Fruit fly (Drosophila melanogaster) whole organism, embryonic: ENCODE results near the gene cnc.

Source experiments
- ATbp ChIP-seq: fragments of 200-800 bp; sonication (Bioruptor generic); optimal IDR thresholded peaks from 2 replicates; lab custom pipeline; 2017; ENCODE audit warnings: missing biosample characterization, mild to moderate bottlenecking, missing genetic modification characterization, missing genetic modification reagents
- Abd-B ChIP-seq: fragments of 200-800 bp; sonication (Bioruptor generic); optimal IDR thresholded peaks from 2 replicates; lab custom pipeline; 2018; ENCODE audit warnings: missing biosample characterization, mild to moderate bottlenecking, missing genetic modification characterization, moderate library complexity
- Aef1 ChIP-seq: fragments of 200-800 bp; sonication (Bioruptor generic); IDR thresholded peaks from 3 replicates; pipeline ENCODE4 v1.3.6; 2022; ENCODE audit warnings: missing biosample characterization, missing genetic modification characterization
- Atf6 ChIP-seq: fragments of 200-800 bp; sonication (Bioruptor generic); IDR thresholded peaks from 2 replicates; pipeline ENCODE4 v1.3.6; 2022; ENCODE audit warnings: missing biosample characterization, missing genetic modification characterization
- CG1024 ChIP-seq: fragments of 200-800 bp; sonication (Bioruptor generic); IDR thresholded peaks from 2 replicates; pipeline ENCODE4 v1.3.6; 2022; ENCODE audit warnings: missing biosample characterization, missing genetic modification characterization
- CG11085 ChIP-seq: fragments of 200-800 bp; sonication (Bioruptor generic); IDR thresholded peaks from 2 replicates; pipeline ENCODE4 v1.3.6; 2022; ENCODE audit warnings: missing biosample characterization, missing genetic modification characterization
- CG11093 ChIP-seq: fragments of 200-800 bp; sonication (Bioruptor generic); IDR thresholded peaks from 3 replicates; pipeline ENCODE4 v1.3.6; 2022; ENCODE audit warnings: missing biosample characterization, missing genetic modification characterization
- CG1233 ChIP-seq: fragments of 200-800 bp; sonication (Bioruptor generic); optimal IDR thresholded peaks from 4 replicates; lab custom pipeline; 2018; ENCODE audit warnings: missing biosample characterization, mild to moderate bottlenecking, missing genetic modification characterization
- CG13287 ChIP-seq: fragments of 200-800 bp; sonication (Bioruptor generic); IDR thresholded peaks from 2 replicates; pipeline ENCODE4 v1.3.6; 2022; ENCODE audit warnings: missing biosample characterization, missing genetic modification characterization; ENCODE audit not compliant: partially characterized antibody
- CG14860 ChIP-seq: fragments of 200-800 bp; sonication (Bioruptor generic); IDR thresholded peaks from 3 replicates; pipeline ENCODE4 v1.3.6; 2022; ENCODE audit warnings: missing biosample characterization, missing genetic modification characterization; ENCODE audit not compliant: partially characterized antibody
- CG14965 ChIP-seq: fragments of 200-800 bp; sonication (Bioruptor generic); optimal IDR thresholded peaks from 2 replicates; lab custom pipeline; 2016; ENCODE audit warnings: missing biosample characterization, missing genetic modification characterization, borderline replicate concordance
- CG15269 ChIP-seq: fragments of 200-800 bp; sonication (Bioruptor generic); optimal IDR thresholded peaks from 2 replicates; lab custom pipeline; 2018; ENCODE audit warnings: missing biosample characterization, mild to moderate bottlenecking, missing genetic modification characterization, moderate library complexity
- CG16813 ChIP-seq: fragments of 200-800 bp; sonication (Bioruptor generic); IDR thresholded peaks from 3 replicates; pipeline ENCODE4 v1.3.6; 2022; ENCODE audit warnings: missing biosample characterization, missing genetic modification characterization; ENCODE audit not compliant: partially characterized antibody
- CG2116 ChIP-seq: fragments of 200-800 bp; sonication (Bioruptor generic); optimal IDR thresholded peaks from 3 replicates; lab custom pipeline; 2018; ENCODE audit warnings: missing biosample characterization, mild to moderate bottlenecking, missing genetic modification characterization
- CG2712 ChIP-seq: fragments of 200-800 bp; optimal IDR thresholded peaks from 3 replicates; lab custom pipeline; 2019; ENCODE audit warnings: missing biosample characterization, mild to moderate bottlenecking, missing genetic modification characterization, moderate library complexity
- CG2875 ChIP-seq: fragments of 200-800 bp; sonication (Bioruptor generic); optimal IDR thresholded peaks from 2 replicates; lab custom pipeline; 2017; ENCODE audit warnings: missing biosample characterization, mild to moderate bottlenecking, missing genetic modification characterization, missing genetic modification reagents
- CG30403 ChIP-seq: fragments of 200-800 bp; sonication (Bioruptor generic); optimal IDR thresholded peaks from 3 replicates; lab custom pipeline; 2016; ENCODE audit warnings: missing biosample characterization, missing genetic modification characterization
- CG32767 ChIP-seq: fragments of 200-800 bp; sonication (Bioruptor generic); IDR thresholded peaks from 2 replicates; pipeline ENCODE4 v1.3.6; 2022; ENCODE audit warnings: missing biosample characterization, missing genetic modification characterization
- CG4282 ChIP-seq: fragments of 200-800 bp; sonication (Bioruptor generic); optimal IDR thresholded peaks from 2 replicates; lab custom pipeline; 2016; ENCODE audit warnings: missing biosample characterization, missing genetic modification characterization
- CG4328 ChIP-seq: fragments of 200-800 bp; sonication (Bioruptor generic); optimal IDR thresholded peaks from 3 replicates; lab custom pipeline; 2017; ENCODE audit warnings: missing biosample characterization, missing genetic modification reagents, missing genetic modification characterization
- CG6791 ChIP-seq: fragments of 200-800 bp; sonication (Bioruptor generic); IDR thresholded peaks from 3 replicates; pipeline ENCODE4 v1.3.6; 2022; ENCODE audit warnings: missing biosample characterization, missing genetic modification characterization; ENCODE audit not compliant: partially characterized antibody
- CG7963 ChIP-seq: fragments of 200-800 bp; sonication (Bioruptor generic); IDR thresholded peaks from 3 replicates; pipeline ENCODE4 v1.3.6; 2022; ENCODE audit warnings: missing biosample characterization, missing genetic modification characterization; ENCODE audit not compliant: partially characterized antibody
- CG9437 ChIP-seq: fragments of 200-800 bp; sonication (Bioruptor generic); optimal IDR thresholded peaks from 2 replicates; lab custom pipeline; 2018; ENCODE audit warnings: missing biosample characterization, mild to moderate bottlenecking, missing genetic modification characterization
- CG9727 ChIP-seq: fragments of 200-800 bp; sonication (Bioruptor generic); optimal IDR thresholded peaks from 3 replicates; lab custom pipeline; 2017; ENCODE audit warnings: missing biosample characterization, mild to moderate bottlenecking, missing genetic modification characterization
- CTCF ChIP-seq: fragments of 200-800 bp; sonication (Bioruptor generic); optimal IDR thresholded peaks from 2 replicates; lab custom pipeline; 2017; ENCODE audit warnings: missing biosample characterization, mild to moderate bottlenecking, missing genetic modification characterization, moderate library complexity
- CoRest ChIP-seq: fragments of 200-800 bp; sonication (Bioruptor generic); optimal IDR thresholded peaks from 3 replicates; lab custom pipeline; 2018; ENCODE audit warnings: missing biosample characterization, mild to moderate bottlenecking, missing genetic modification characterization, moderate library complexity
- Dek ChIP-seq: fragments of 200-800 bp; sonication (Bioruptor generic); optimal IDR thresholded peaks from 3 replicates; lab custom pipeline; 2019; ENCODE audit warnings: missing biosample characterization, mild to moderate bottlenecking, missing genetic modification characterization, moderate library complexity
- ERR ChIP-seq: fragments of 200-800 bp; sonication (Bioruptor generic); optimal IDR thresholded peaks from 2 replicates; lab custom pipeline; 2016; ENCODE audit warnings: missing biosample characterization, missing genetic modification characterization
- Gsc ChIP-seq: fragments of 200-800 bp; sonication (Bioruptor generic); IDR thresholded peaks from 2 replicates; pipeline ENCODE4 v1.3.6; 2022; ENCODE audit warnings: missing biosample characterization, missing genetic modification characterization
- HHEX ChIP-seq: fragments of 200-800 bp; sonication (Bioruptor generic); optimal IDR thresholded peaks from 3 replicates; lab custom pipeline; 2017; ENCODE audit warnings: missing biosample characterization, mild to moderate bottlenecking, missing genetic modification characterization, missing genetic modification reagents
- HLH3B ChIP-seq: fragments of 200-800 bp; sonication (Bioruptor generic); IDR thresholded peaks from 2 replicates; pipeline ENCODE4 v1.3.6; 2022; ENCODE audit warnings: missing biosample characterization, missing genetic modification characterization
- Lim3 ChIP-seq: fragments of 200-800 bp; sonication (Bioruptor generic); IDR thresholded peaks from 2 replicates; pipeline ENCODE4 v1.3.6; 2022; ENCODE audit warnings: missing biosample characterization, missing genetic modification characterization
- MESR4 ChIP-seq: fragments of 200-800 bp; sonication (Bioruptor generic); optimal IDR thresholded peaks from 2 replicates; lab custom pipeline; 2018; ENCODE audit warnings: missing biosample characterization, mild to moderate bottlenecking, missing genetic modification characterization, moderate library complexity
- Neu2 ChIP-seq: fragments of 200-800 bp; sonication (Bioruptor generic); optimal IDR thresholded peaks from 3 replicates; lab custom pipeline; 2016; ENCODE audit warnings: missing biosample characterization, missing genetic modification characterization, borderline replicate concordance
- Stat92E ChIP-seq, 3 experiments: fragments of >200 bp in 2 of 3; fragments of 200-800 bp in 1 of 3; sonication (Bioruptor generic) in 1 of 3; optimal IDR thresholded peaks; 2 replicates each; lab custom pipeline; 2017 to 2019; ENCODE audit warnings: missing biosample characterization in 3 of 3, missing genetic modification characterization in 3 of 3, mild to moderate bottlenecking in 1 of 3, moderate library complexity in 1 of 3
- Xbp1 ChIP-seq: fragments of 200-800 bp; sonication (Bioruptor generic); optimal IDR thresholded peaks from 3 replicates; lab custom pipeline; 2016; ENCODE audit warnings: missing biosample characterization, mild to moderate bottlenecking, missing genetic modification characterization
- ab ChIP-seq: fragments of 200-800 bp; sonication (Bioruptor generic); optimal IDR thresholded peaks from 2 replicates; lab custom pipeline; 2016; ENCODE audit warnings: missing biosample characterization, missing genetic modification characterization
- aop ChIP-seq: fragments of 200-800 bp; sonication (Bioruptor generic); IDR thresholded peaks from 2 replicates; pipeline ENCODE4 v1.3.6; 2022; ENCODE audit warnings: missing biosample characterization, missing genetic modification characterization
- chn ChIP-seq: fragments of 200-800 bp; sonication (Bioruptor generic); optimal IDR thresholded peaks from 2 replicates; lab custom pipeline; 2016; ENCODE audit warnings: missing biosample characterization, missing genetic modification characterization
- gem ChIP-seq: fragments of 200-800 bp; sonication (Bioruptor generic); optimal IDR thresholded peaks from 2 replicates; lab custom pipeline; 2019; ENCODE audit warnings: missing biosample characterization, mild to moderate bottlenecking, missing genetic modification characterization, moderate library complexity
- her ChIP-seq: fragments of 200-800 bp; sonication (Bioruptor generic); optimal IDR thresholded peaks from 2 replicates; lab custom pipeline; 2016; ENCODE audit warnings: missing biosample characterization, missing genetic modification characterization
- insv ChIP-seq, 2 experiments: fragments of 200-800 bp; sonication (Bioruptor generic); optimal IDR thresholded peaks; 3 replicates each; lab custom pipeline; 2016 to 2018; ENCODE audit warnings: missing biosample characterization in 2 of 2, missing genetic modification characterization in 2 of 2
- lab ChIP-seq: fragments of 200-800 bp; sonication (Bioruptor generic); optimal IDR thresholded peaks from 3 replicates; lab custom pipeline; 2017; ENCODE audit warnings: missing biosample characterization, missing genetic modification characterization, mild to moderate bottlenecking, moderate library complexity, missing genetic modification reagents
- mld ChIP-seq: fragments of 200-800 bp; sonication (Bioruptor generic); IDR thresholded peaks from 3 replicates; pipeline ENCODE4 v1.3.6; 2022; ENCODE audit warnings: missing biosample characterization, missing genetic modification characterization; ENCODE audit not compliant: partially characterized antibody
- oc ChIP-seq: fragments of 200-800 bp; sonication (Bioruptor generic); optimal IDR thresholded peaks from 2 replicates; lab custom pipeline; 2018; ENCODE audit warnings: missing biosample characterization, mild to moderate bottlenecking, missing genetic modification characterization, moderate library complexity
- org-1 ChIP-seq: fragments of 200-800 bp; sonication (Bioruptor generic); optimal IDR thresholded peaks from 2 replicates; lab custom pipeline; 2017; ENCODE audit warnings: missing biosample characterization, missing genetic modification characterization
- pan ChIP-seq, 4 experiments: fragments of >200 bp in 3 of 4; fragments of 200-800 bp in 1 of 4; sonication (Bioruptor generic) in 1 of 4; optimal IDR thresholded peaks in 3 of 4; IDR thresholded peaks in 1 of 4; 2 replicates each; pipeline versions ENCODE4 v1.3.6 to Lab custom; 2017 to 2022; ENCODE audit warnings: missing biosample characterization in 2 of 4, missing genetic modification characterization in 2 of 4, mixed read lengths in 1 of 4
- unpg ChIP-seq: fragments of 200-800 bp; sonication (Bioruptor generic); optimal IDR thresholded peaks from 3 replicates; lab custom pipeline; 2018; ENCODE audit warnings: missing biosample characterization, mild to moderate bottlenecking, missing genetic modification characterization, moderate library complexity
- wdn ChIP-seq: fragments of 200-800 bp; sonication (Bioruptor generic); IDR thresholded peaks from 2 replicates; pipeline ENCODE4 v1.3.6; 2022; ENCODE audit warnings: missing biosample characterization, missing genetic modification characterization
- yki ChIP-seq: fragments of >200 bp; optimal IDR thresholded peaks from 3 replicates; lab custom pipeline; 2018

cnc gene

dm6 chr3R:23175376-23175775, 51.1 kb downstream of the cnc start (continued):
- TF ChIP-seq lab: peak; percentile 92
- TF ChIP-seq ab (GFP tag; lab: Kevin White, UChicago): peak; percentile 64
- TF ChIP-seq unpg (GFP tag; lab: Kevin White, UChicago): peak; percentile 96
- TF ChIP-seq HLH3B (GFP tag; lab: Robert Waterston, UW): peak; percentile 94
- TF ChIP-seq CoRest (tag; lab: Kevin White, UChicago): peak; percentile 91
- peak; percentile 96 for TF ChIP-seq gem (tag; lab: Kevin White, UChicago)
- peak; percentile 86 for TF ChIP-seq CG32767 (GFP tag; lab: Robert Waterston, UW)
- no peak for TF ChIP-seq CG16813
- TF ChIP-seq CTCF (GFP tag; lab: Kevin White, UChicago): peak; percentile 34
- TF ChIP-seq Aef1 (GFP tag; lab: Robert Waterston, UW): peak; percentile 86
- no peak for TF ChIP-seq pan (optimal IDR thresholded peaks at IDR 0.05; lab: Kevin White, UChicago)
- TF ChIP-seq pan (GFP tag; optimal IDR thresholded peaks at IDR 0.05 in 1 of 2, IDR thresholded peaks at IDR 0.05 in 1 of 2): peak in 1 of 2 experiments; percentile 93
- TF ChIP-seq CG13287 (GFP tag; lab: Robert Waterston, UW): no peak
- peak; percentile 73 for TF ChIP-seq Gsc (GFP tag; lab: Robert Waterston, UW)
- peak; percentile 90 for TF ChIP-seq CG9727 (GFP tag; lab: Kevin White, UChicago)
- peak; percentile 30 for TF ChIP-seq CG4282 (GFP tag; lab: Kevin White, UChicago)
- TF ChIP-seq Lim3 (GFP tag; lab: Robert Waterston, UW): peak; percentile 73
- TF ChIP-seq CG6791 (GFP tag; lab: Robert Waterston, UW): no peak
- peak; percentile 78 for TF ChIP-seq Dek
- peak; percentile 92 for TF ChIP-seq Xbp1 (GFP tag; lab: Kevin White, UChicago)
- TF ChIP-seq CG2712 (tag; lab: Kevin White, UChicago): peak; percentile 97
- TF ChIP-seq CG2116 (GFP tag; lab: Kevin White, UChicago): peak; percentile 56
- TF ChIP-seq CG30403: peak; percentile 92
- TF ChIP-seq MESR4: peak; percentile 23
- TF ChIP-seq insv (GFP tag; optimal IDR thresholded peaks at IDR 0.05; lab: Kevin White, UChicago): no peak
- TF ChIP-seq CG7963 (GFP tag; lab: Robert Waterston, UW): no peak
- peak; percentile 44 for TF ChIP-seq Neu2 (GFP tag; lab: Kevin White, UChicago)
- TF ChIP-seq mld (GFP tag; lab: Robert Waterston, UW): no peak
- peak; percentile 87 for TF ChIP-seq CG2875 (GFP tag; lab: Kevin White, UChicago)
- TF ChIP-seq yki: no peak
- peak; percentile 31 for TF ChIP-seq CG4328 (GFP tag; lab: Kevin White, UChicago)
- TF ChIP-seq Atf6 (GFP tag; lab: Robert Waterston, UW): peak; percentile 86
- TF ChIP-seq oc (tag; lab: Kevin White, UChicago): peak; percentile 95
- TF ChIP-seq org-1 (GFP tag; lab: Kevin White, UChicago): peak; percentile 81
- peak; percentile 81 for TF ChIP-seq CG9437
- TF ChIP-seq HHEX: peak; percentile 75
- peak; percentile 67 for TF ChIP-seq her (GFP tag; lab: Kevin White, UChicago)
- peak; percentile 60 for TF ChIP-seq CG11085 (GFP tag; lab: Robert Waterston, UW)
- TF ChIP-seq CG15269: peak; percentile 91
- TF ChIP-seq Stat92E (GFP tag; optimal IDR thresholded peaks at IDR 0.05; lab: Kevin White, UChicago): peak in 1 of 3 experiments; percentile 64
- TF ChIP-seq CG14965: peak; percentile 74
- TF ChIP-seq CG14860: no peak
- peak; percentile 90 for TF ChIP-seq ATbp
- peak; percentile 61; the same call in 1 of the 2 replicates for TF ChIP-seq wdn (GFP tag; lab: Robert Waterston, UW)
- TF ChIP-seq CG11093 (GFP tag; lab: Robert Waterston, UW): peak; percentile 86
- peak; percentile 65 for TF ChIP-seq CG1233
- peak; percentile 88 for TF ChIP-seq Abd-B (GFP tag; lab: Kevin White, UChicago)
- TF ChIP-seq ERR (GFP tag; lab: Kevin White, UChicago): peak; percentile 83
- peak; percentile 85 for TF ChIP-seq aop (GFP tag; lab: Robert Waterston, UW)
- TF ChIP-seq chn (GFP tag; lab: Kevin White, UChicago): peak; percentile 92
- TF ChIP-seq CG1024: peak; percentile 80
